Worm (Caenorhabditis elegans) whole organism, L4 larva: ENCODE data around the gene F09E5.8.

ENCODE experiments used
- D1046.2 ChIP-seq: fragments of 200-800 bp; sonication (Bioruptor generic); IDR thresholded peaks from 2 replicates; pipeline ENCODE4 v1.3.6; 2022; ENCODE audit warnings: missing genetic modification characterization, missing compliant biosample characterization
- ZK546.5 ChIP-seq, 2 experiments: sonication (generic microtip); optimal IDR thresholded peaks; 2 replicates each; lab custom pipeline; 2017; ENCODE audit warnings: missing biosample characterization in 2 of 2, missing genetic modification characterization in 2 of 2
- mep-1 ChIP-seq: fragments of 150-350 bp; sonication (generic microtip); optimal IDR thresholded peaks from 3 replicates; lab custom pipeline; 2014; ENCODE audit warnings: missing biosample characterization, missing genetic modification characterization
- mes-2 ChIP-seq: sonication (generic microtip); optimal IDR thresholded peaks from 2 replicates; lab custom pipeline; 2016; ENCODE audit warnings: missing genotype, mild to moderate bottlenecking, missing genetic modification characterization, missing compliant biosample characterization; ENCODE audit not compliant: poor library complexity, severe bottlenecking
- nhr-237 ChIP-seq: sonication (generic microtip); optimal IDR thresholded peaks from 2 replicates; lab custom pipeline; 2017; ENCODE audit warnings: missing biosample characterization, missing genetic modification characterization
- nhr-25 ChIP-seq: sonication (generic microtip); optimal IDR thresholded peaks from 2 replicates; lab custom pipeline; 2017; ENCODE audit warnings: missing genetic modification characterization, mild to moderate bottlenecking, missing compliant biosample characterization, antibody characterized with exemption, moderate library complexity, borderline replicate concordance; ENCODE audit not compliant: insufficient read depth
- nhr-28 ChIP-seq: fragments of 150-350 bp; optimal IDR thresholded peaks from 2 replicates; lab custom pipeline; 2014; ENCODE audit warnings: missing biosample characterization, missing genetic modification characterization
- pha-4 ChIP-seq, 2 experiments: fragments of 150-350 bp in 1 of 2; fragments of 200-800 bp in 1 of 2; sonication (Bioruptor generic) in 1 of 2; IDR thresholded peaks in 1 of 2; optimal IDR thresholded peaks in 1 of 2; 2 replicates each; pipeline versions ENCODE4 v1.3.6 to Lab custom; 2014 to 2022; ENCODE audit warnings: missing genetic modification characterization in 2 of 2, missing genetic modification reagents in 2 of 2, missing biosample characterization in 1 of 2, missing compliant biosample characterization in 1 of 2
- pqm-1 ChIP-seq: sonication (generic microtip); optimal IDR thresholded peaks from 2 replicates; lab custom pipeline; 2017; ENCODE audit warnings: missing biosample characterization, missing genetic modification characterization
- skn-1 ChIP-seq: fragments of 150-350 bp; optimal IDR thresholded peaks from 2 replicates; lab custom pipeline; 2014; ENCODE audit warnings: missing biosample characterization, missing genetic modification characterization
- snpc-4 ChIP-seq: fragments of 150-350 bp; optimal IDR thresholded peaks from 2 replicates; lab custom pipeline; 2014; ENCODE audit warnings: missing biosample characterization, missing genetic modification characterization
- ztf-11 ChIP-seq: fragments of 150-350 bp; optimal IDR thresholded peaks from 2 replicates; lab custom pipeline; 2014; ENCODE audit warnings: missing biosample characterization, missing genetic modification characterization

DNA sequence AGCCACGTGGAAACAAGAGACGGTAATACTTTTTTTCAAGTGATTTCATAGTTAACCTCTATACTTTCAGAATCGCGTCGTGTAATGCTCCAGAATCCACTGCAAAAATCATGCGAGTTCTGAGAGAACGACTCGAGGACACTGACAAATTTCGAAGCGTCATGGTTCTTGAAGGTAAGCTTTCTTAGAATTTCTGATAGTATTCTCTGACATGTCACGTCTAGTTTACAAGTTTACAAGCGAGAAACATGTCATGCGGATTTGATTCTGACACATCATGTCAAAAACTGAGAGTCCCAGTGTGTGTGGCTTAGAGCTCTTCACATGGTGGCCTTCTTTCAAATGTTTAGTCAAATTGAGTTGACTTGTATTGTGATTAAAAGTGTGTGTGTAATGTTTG, 15.8 kb upstream of the F09E5.8 start:
- no peak for TF ChIP-seq snpc-4
- TF ChIP-seq mep-1 (tag; lab: Kevin White, UChicago): no peak
- no peak for TF ChIP-seq nhr-28
- TF ChIP-seq D1046.2: no peak
- TF ChIP-seq pha-4 (GFP tag; IDR thresholded peaks at IDR 0.05; lab: Robert Waterston, UW): no peak
- no peak for TF ChIP-seq pha-4 (tag; optimal IDR thresholded peaks at IDR 0.05; lab: Kevin White, UChicago)
- no peak for TF ChIP-seq nhr-237 (tag; lab: Kevin White, UChicago)
- TF ChIP-seq pqm-1 (tag; lab: Kevin White, UChicago): no peak
- TF ChIP-seq ZK546.5 (tag; optimal IDR thresholded peaks at IDR 0.05; lab: Kevin White, UChicago): no peak
- TF ChIP-seq mes-2 (tag; lab: Kevin White, UChicago): no peak
- no peak for TF ChIP-seq skn-1 (tag; lab: Kevin White, UChicago)
- no peak for TF ChIP-seq ztf-11 (tag; lab: Kevin White, UChicago)
- TF ChIP-seq nhr-25 (tag; lab: Kevin White, UChicago): no peak
